Fruit fly (Drosophila melanogaster) whole organism, embryonic: ENCODE measurements around the gene Oatp33Eb.

Experiments
- Ada2b ChIP-seq: fragments of 200-800 bp; sonication (Bioruptor generic); IDR thresholded peaks from 2 replicates; pipeline ENCODE4 v1.3.6; 2022; ENCODE audit warnings: missing biosample characterization, missing genetic modification characterization
- Antp ChIP-seq: fragments of 200-800 bp; sonication (Bioruptor generic); optimal IDR thresholded peaks from 3 replicates; lab custom pipeline; 2016; ENCODE audit warnings: missing biosample characterization, missing genetic modification characterization
- Atf3 ChIP-seq: fragments of 200-800 bp; sonication (Bioruptor generic); optimal IDR thresholded peaks from 3 replicates; lab custom pipeline; 2016; ENCODE audit warnings: missing biosample characterization, missing genetic modification characterization
- BtbVII ChIP-seq: fragments of 200-800 bp; sonication (Bioruptor generic); optimal IDR thresholded peaks from 3 replicates; lab custom pipeline; 2017; ENCODE audit warnings: missing biosample characterization, mild to moderate bottlenecking, missing genetic modification characterization
- CG10147 ChIP-seq: fragments of 200-800 bp; sonication (Bioruptor generic); optimal IDR thresholded peaks from 2 replicates; lab custom pipeline; 2019; ENCODE audit warnings: missing biosample characterization, mild to moderate bottlenecking, missing genetic modification characterization, moderate library complexity
- CG11247 ChIP-seq: fragments of 200-800 bp; sonication (Bioruptor generic); IDR thresholded peaks from 2 replicates; pipeline ENCODE4 v1.3.6; 2022; ENCODE audit warnings: missing biosample characterization, missing genetic modification characterization
- CG11504 ChIP-seq: fragments of 200-800 bp; sonication (Bioruptor generic); optimal IDR thresholded peaks from 3 replicates; lab custom pipeline; 2019; ENCODE audit warnings: missing biosample characterization, mild to moderate bottlenecking, missing genetic modification characterization, moderate library complexity
- CG11695 ChIP-seq: fragments of 200-800 bp; sonication (Bioruptor generic); IDR thresholded peaks from 3 replicates; pipeline ENCODE4 v1.3.6; 2022; ENCODE audit warnings: missing biosample characterization, missing genetic modification characterization
- CG12104 ChIP-seq: fragments of 200-800 bp; sonication (Bioruptor generic); optimal IDR thresholded peaks from 3 replicates; lab custom pipeline; 2016; ENCODE audit warnings: missing biosample characterization, missing genetic modification characterization
- CG12659 ChIP-seq: fragments of 200-800 bp; sonication (Bioruptor generic); optimal IDR thresholded peaks from 3 replicates; lab custom pipeline; 2017; ENCODE audit warnings: mild to moderate bottlenecking, missing biosample characterization, missing genetic modification reagents, missing genetic modification characterization
- CG12744 ChIP-seq: fragments of 200-800 bp; sonication (Bioruptor generic); optimal IDR thresholded peaks from 2 replicates; lab custom pipeline; 2016; ENCODE audit warnings: missing biosample characterization, missing genetic modification characterization
- CG13424 ChIP-seq: fragments of 200-800 bp; sonication (Bioruptor generic); optimal IDR thresholded peaks from 2 replicates; lab custom pipeline; 2019; ENCODE audit warnings: missing biosample characterization, mild to moderate bottlenecking, missing genetic modification characterization, moderate library complexity
- CG13894 ChIP-seq: fragments of 200-800 bp; sonication (Bioruptor generic); optimal IDR thresholded peaks from 3 replicates; lab custom pipeline; 2018; ENCODE audit warnings: missing biosample characterization, mild to moderate bottlenecking, missing genetic modification characterization, moderate library complexity
- CG14050 ChIP-seq: fragments of 200-800 bp; sonication (Bioruptor generic); IDR thresholded peaks from 3 replicates; pipeline ENCODE4 v1.3.6; 2022; ENCODE audit warnings: missing biosample characterization, missing genetic modification characterization
- CG15011 ChIP-seq: fragments of 200-800 bp; sonication (Bioruptor generic); optimal IDR thresholded peaks from 3 replicates; lab custom pipeline; 2018; ENCODE audit warnings: missing biosample characterization, mild to moderate bottlenecking, missing genetic modification characterization
- CG15479 ChIP-seq: fragments of 200-800 bp; sonication (Bioruptor generic); optimal IDR thresholded peaks from 3 replicates; lab custom pipeline; 2019; ENCODE audit warnings: missing biosample characterization, mild to moderate bottlenecking, missing genetic modification characterization, moderate library complexity
- CG17186 ChIP-seq: fragments of 200-800 bp; sonication (Bioruptor generic); optimal IDR thresholded peaks from 3 replicates; lab custom pipeline; 2017; ENCODE audit warnings: missing biosample characterization, missing genetic modification reagents, missing genetic modification characterization
- CG17568 ChIP-seq: fragments of 200-800 bp; sonication (Bioruptor generic); optimal IDR thresholded peaks from 2 replicates; lab custom pipeline; 2018; ENCODE audit warnings: missing biosample characterization, mild to moderate bottlenecking, missing genetic modification characterization, moderate library complexity
- CG18764 ChIP-seq: fragments of 200-800 bp; sonication (Bioruptor generic); optimal IDR thresholded peaks from 3 replicates; lab custom pipeline; 2016; ENCODE audit warnings: missing biosample characterization, missing genetic modification characterization
- CG31224 ChIP-seq: fragments of 200-800 bp; sonication (Bioruptor generic); IDR thresholded peaks from 2 replicates; pipeline ENCODE4 v1.3.6; 2022; ENCODE audit warnings: missing biosample characterization, missing genetic modification characterization
- CG34422 ChIP-seq: fragments of 200-800 bp; sonication (Bioruptor generic); IDR thresholded peaks from 3 replicates; pipeline ENCODE4 v1.3.6; 2022; ENCODE audit warnings: missing biosample characterization, missing genetic modification characterization
- CG3847 ChIP-seq: fragments of 200-800 bp; sonication (Bioruptor generic); IDR thresholded peaks from 2 replicates; pipeline ENCODE4 v1.3.6; 2022; ENCODE audit warnings: missing biosample characterization, missing genetic modification characterization
- CG5953 ChIP-seq: fragments of 200-800 bp; sonication (Bioruptor generic); IDR thresholded peaks from 2 replicates; pipeline ENCODE4 v1.3.6; 2022; ENCODE audit warnings: missing biosample characterization, missing genetic modification characterization
- CG6813 ChIP-seq: fragments of 200-800 bp; sonication (Bioruptor generic); optimal IDR thresholded peaks from 2 replicates; lab custom pipeline; 2017; ENCODE audit warnings: missing biosample characterization, missing genetic modification characterization, mild to moderate bottlenecking, moderate library complexity, missing genetic modification reagents
- CG8924 ChIP-seq: fragments of 200-800 bp; optimal IDR thresholded peaks from 3 replicates; lab custom pipeline; 2019; ENCODE audit warnings: missing biosample characterization, mild to moderate bottlenecking, missing genetic modification characterization, moderate library complexity
- CG9817 ChIP-seq: fragments of 200-800 bp; sonication (Bioruptor generic); optimal IDR thresholded peaks from 2 replicates; lab custom pipeline; 2018; ENCODE audit warnings: missing biosample characterization, mild to moderate bottlenecking, missing genetic modification characterization, moderate library complexity
- Fer2 ChIP-seq: fragments of 200-800 bp; sonication (Bioruptor generic); optimal IDR thresholded peaks from 2 replicates; lab custom pipeline; 2018; ENCODE audit warnings: missing biosample characterization, mild to moderate bottlenecking, missing genetic modification characterization, moderate library complexity
- Fer3 ChIP-seq: fragments of 200-800 bp; sonication (Bioruptor generic); optimal IDR thresholded peaks from 2 replicates; lab custom pipeline; 2018; ENCODE audit warnings: missing biosample characterization, mild to moderate bottlenecking, missing genetic modification characterization, moderate library complexity
- Gug ChIP-seq: fragments of 200-800 bp; sonication (Bioruptor generic); IDR thresholded peaks from 4 replicates; pipeline ENCODE4 v1.3.6; 2022; ENCODE audit warnings: missing biosample characterization, missing genetic modification characterization
- HHEX ChIP-seq: fragments of 200-800 bp; sonication (Bioruptor generic); optimal IDR thresholded peaks from 3 replicates; lab custom pipeline; 2017; ENCODE audit warnings: missing biosample characterization, mild to moderate bottlenecking, missing genetic modification characterization, missing genetic modification reagents
- NC2α ChIP-seq: fragments of 200-800 bp; sonication (Bioruptor generic); optimal IDR thresholded peaks from 2 replicates; lab custom pipeline; 2016; ENCODE audit warnings: missing biosample characterization, missing genetic modification characterization
- Nf-YC ChIP-seq: fragments of 200-800 bp; optimal IDR thresholded peaks from 3 replicates; lab custom pipeline; 2019; ENCODE audit warnings: missing biosample characterization, mild to moderate bottlenecking, missing genetic modification characterization, moderate library complexity
- Pdp1 ChIP-seq, 2 experiments: fragments of 200-800 bp; sonication (Bioruptor generic); optimal IDR thresholded peaks; 3 replicates each; lab custom pipeline; 2016; ENCODE audit warnings: missing biosample characterization in 2 of 2, missing genetic modification characterization in 2 of 2, mild to moderate bottlenecking in 1 of 2, moderate library complexity in 1 of 2
- Side ChIP-seq: fragments of 200-800 bp; sonication (Bioruptor generic); optimal IDR thresholded peaks from 2 replicates; lab custom pipeline; 2016; ENCODE audit warnings: missing biosample characterization, missing genetic modification characterization
- ara ChIP-seq: fragments of 200-800 bp; sonication (Bioruptor generic); IDR thresholded peaks from 2 replicates; pipeline ENCODE4 v1.3.6; 2022; ENCODE audit warnings: missing biosample characterization, missing genetic modification characterization
- cwo ChIP-seq: fragments of 200-800 bp; sonication (Bioruptor generic); optimal IDR thresholded peaks from 3 replicates; lab custom pipeline; 2017; ENCODE audit warnings: missing biosample characterization, missing genetic modification characterization, mild to moderate bottlenecking, moderate library complexity, missing genetic modification reagents
- ems ChIP-seq: fragments of 200-800 bp; sonication (Bioruptor generic); optimal IDR thresholded peaks from 3 replicates; lab custom pipeline; 2016; ENCODE audit warnings: missing biosample characterization, missing genetic modification characterization
- gfzf ChIP-seq: fragments of 200-800 bp; sonication (Bioruptor generic); optimal IDR thresholded peaks from 2 replicates; lab custom pipeline; 2016; ENCODE audit warnings: missing biosample characterization, mild to moderate bottlenecking, missing genetic modification characterization, moderate library complexity
- grau ChIP-seq: fragments of 200-800 bp; optimal IDR thresholded peaks from 3 replicates; lab custom pipeline; 2019; ENCODE audit warnings: missing biosample characterization, mild to moderate bottlenecking, missing genetic modification characterization, moderate library complexity
- lilli ChIP-seq: fragments of 200-800 bp; sonication (Bioruptor generic); optimal IDR thresholded peaks from 3 replicates; lab custom pipeline; 2016; ENCODE audit warnings: missing biosample characterization, missing genetic modification characterization
- nmo ChIP-seq: fragments of 200-800 bp; sonication (Bioruptor generic); optimal IDR thresholded peaks from 2 replicates; lab custom pipeline; 2018; ENCODE audit warnings: missing biosample characterization, mild to moderate bottlenecking, missing genetic modification characterization, moderate library complexity
- org-1 ChIP-seq: fragments of 200-800 bp; sonication (Bioruptor generic); optimal IDR thresholded peaks from 2 replicates; lab custom pipeline; 2017; ENCODE audit warnings: missing biosample characterization, missing genetic modification characterization
- otp ChIP-seq: fragments of 200-800 bp; sonication (Bioruptor generic); IDR thresholded peaks from 3 replicates; pipeline ENCODE4, ENCODE4 v1.3.6; 2022; ENCODE audit warnings: missing biosample characterization, missing genetic modification characterization
- pita ChIP-seq: fragments of 200-800 bp; sonication (Bioruptor generic); optimal IDR thresholded peaks from 2 replicates; lab custom pipeline; 2017; ENCODE audit warnings: missing biosample characterization, mild to moderate bottlenecking, missing genetic modification characterization
- ro ChIP-seq: fragments of 200-800 bp; sonication (Bioruptor generic); IDR thresholded peaks from 2 replicates; pipeline ENCODE4 v1.3.6; 2022; ENCODE audit warnings: missing biosample characterization, missing genetic modification characterization
- slou ChIP-seq: fragments of 200-800 bp; sonication (Bioruptor generic); optimal IDR thresholded peaks from 3 replicates; lab custom pipeline; 2016; ENCODE audit warnings: missing biosample characterization, missing genetic modification characterization
- ttk ChIP-seq: fragments of 200-800 bp; sonication (Bioruptor generic); IDR thresholded peaks from 2 replicates; pipeline ENCODE4 v2.1.2; 2022; ENCODE audit warnings: missing biosample characterization, missing genetic modification characterization
- twi ChIP-seq: fragments of 200-800 bp; optimal IDR thresholded peaks from 2 replicates; lab custom pipeline; 2019; ENCODE audit warnings: missing biosample characterization, mild to moderate bottlenecking, missing genetic modification characterization, moderate library complexity
- unpg ChIP-seq: fragments of 200-800 bp; sonication (Bioruptor generic); optimal IDR thresholded peaks from 3 replicates; lab custom pipeline; 2018; ENCODE audit warnings: missing biosample characterization, mild to moderate bottlenecking, missing genetic modification characterization, moderate library complexity
- vnd ChIP-seq: fragments of 200-800 bp; sonication (Bioruptor generic); IDR thresholded peaks from 3 replicates; pipeline ENCODE4 v1.3.6; 2022; ENCODE audit warnings: missing biosample characterization, missing genetic modification characterization; ENCODE audit not compliant: partially characterized antibody

The Oatp33Eb gene

DNA sequence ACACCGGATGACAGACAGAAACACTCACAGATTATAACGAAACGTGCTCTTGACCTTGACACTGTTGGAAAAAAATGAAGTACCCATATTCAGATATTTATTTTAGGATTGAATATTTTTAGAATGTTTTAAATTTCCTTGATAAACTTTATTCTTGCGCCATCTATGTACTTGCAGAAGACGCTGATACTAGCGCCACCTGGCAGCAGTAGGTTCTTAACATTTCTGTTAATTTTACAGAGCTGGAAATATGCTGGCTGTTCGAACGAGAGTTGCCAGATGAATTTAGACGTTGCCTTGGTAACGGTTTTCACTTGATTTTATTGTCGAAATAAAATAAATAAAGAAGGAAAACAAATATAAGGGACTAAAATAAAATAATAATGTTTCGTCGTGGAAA is 23.7 kb upstream of the Oatp33Eb start, which contains the start of gene Fam92 (continued):
- peak; percentile 62 for TF ChIP-seq CG12659
- no peak for TF ChIP-seq slou
- no peak for TF ChIP-seq ara (GFP tag; lab: Robert Waterston, UW)
- no peak for TF ChIP-seq CG15479 (GFP tag; lab: Kevin White, UChicago)
- peak; percentile 40 for TF ChIP-seq Antp (GFP tag; lab: Kevin White, UChicago)
- peak; percentile 21; the same call in 1 of the 2 replicates for TF ChIP-seq CG3847
- TF ChIP-seq Gug (GFP tag; lab: Robert Waterston, UW): 0 out of 4 replicates have a peak, but pooled peaks have one; percentile 18
- no peak for TF ChIP-seq CG11695 (GFP tag; lab: Robert Waterston, UW)
- TF ChIP-seq CG34422 (GFP tag; lab: Robert Waterston, UW): no peak
- no peak for TF ChIP-seq ems
- TF ChIP-seq CG14050 (GFP tag; lab: Robert Waterston, UW): no peak; the same call in 2 of the 3 replicates
- TF ChIP-seq CG17568: peak; percentile 55
- TF ChIP-seq gfzf: peak; percentile 15
- TF ChIP-seq twi (tag; lab: Kevin White, UChicago): peak; percentile 29
- TF ChIP-seq Nf-YC (tag; lab: Kevin White, UChicago): peak; percentile 40
- TF ChIP-seq CG10147 (GFP tag; lab: Kevin White, UChicago): peak; percentile 25
- TF ChIP-seq otp (GFP tag; lab: Robert Waterston, UW): peak; percentile 16; the same call in 1 of the 3 replicates
- TF ChIP-seq pita (GFP tag; lab: Kevin White, UChicago): peak; percentile 11
- peak; percentile 41 for TF ChIP-seq unpg (GFP tag; lab: Kevin White, UChicago)
- TF ChIP-seq CG15011: no peak
- TF ChIP-seq CG8924 (tag; lab: Kevin White, UChicago): peak; percentile 13
- TF ChIP-seq CG6813 (GFP tag; lab: Kevin White, UChicago): no peak
- TF ChIP-seq Side: peak; percentile 21
- peak; percentile 38 for TF ChIP-seq BtbVII
- TF ChIP-seq CG11504: peak; percentile 68
- peak; percentile 54 for TF ChIP-seq CG12744
- no peak for TF ChIP-seq CG31224 (GFP tag; lab: Robert Waterston, UW)
- peak; percentile 41 for TF ChIP-seq NC2α (GFP tag; lab: Kevin White, UChicago)
- no peak for TF ChIP-seq org-1 (GFP tag; lab: Kevin White, UChicago)
- peak; percentile 65 for TF ChIP-seq grau
- TF ChIP-seq Ada2b: no peak
- peak; percentile 69 for TF ChIP-seq lilli
- peak; percentile 53 for TF ChIP-seq CG13424 (tag; lab: Kevin White, UChicago)
- no peak for TF ChIP-seq CG5953 (GFP tag; lab: Robert Waterston, UW)
- TF ChIP-seq Fer3 (tag; lab: Kevin White, UChicago): peak; percentile 44
- TF ChIP-seq CG11247 (GFP tag; lab: Robert Waterston, UW): peak; percentile 52
- TF ChIP-seq vnd (GFP tag; lab: Robert Waterston, UW): no peak
- peak; percentile 37 for TF ChIP-seq HHEX (GFP tag; lab: Kevin White, UChicago)
- TF ChIP-seq CG17186: no peak
- TF ChIP-seq nmo: peak; percentile 33
- TF ChIP-seq Atf3 (GFP tag; lab: Kevin White, UChicago): no peak
- no peak for TF ChIP-seq ro (GFP tag; lab: Robert Waterston, UW)
- no peak for TF ChIP-seq cwo (GFP tag; lab: Kevin White, UChicago)
- peak; percentile 43; the same call in 1 of the 2 replicates for TF ChIP-seq ttk (GFP tag; lab: Robert Waterston, UW)
- no peak for TF ChIP-seq CG18764 (GFP tag; lab: Kevin White, UChicago)
- peak; percentile 12 for TF ChIP-seq Fer2
- TF ChIP-seq CG12104 (GFP tag; lab: Kevin White, UChicago): no peak
- TF ChIP-seq CG13894 (tag; lab: Kevin White, UChicago): peak; percentile 14
- TF ChIP-seq CG9817 (tag; lab: Kevin White, UChicago): peak; percentile 27
- TF ChIP-seq Pdp1 (GFP tag; optimal IDR thresholded peaks at IDR 0.05; lab: Kevin White, UChicago): peak; percentile 45 to 55
